Worm (Caenorhabditis elegans): ENCODE data around the gene cids-1.

Gene cids-1

ce11 chrIII:8227511-8227910 lies 16.7 kb upstream of the cids-1 start, which contains the start of gene fbxl-1 (continued):
- TF ChIP-seq ceh-44 (GFP tag; IDR thresholded peaks at IDR 0.05): no peak
- TF ChIP-seq F26F4.8 (GFP tag; conservative IDR thresholded peaks at IDR 0.05): no peak
- peak; percentile 37 for TF ChIP-seq lin-13 (GFP tag; optimal IDR thresholded peaks at IDR 0.05)
- TF ChIP-seq nhr-11 (tag; optimal IDR thresholded peaks at IDR 0.05): peak; percentile 91
- TF ChIP-seq lin-1 (GFP tag; IDR thresholded peaks at IDR 0.05): 0 out of 2 replicates have a peak, but pooled peaks have one; percentile 35
- TF ChIP-seq madf-9 (GFP tag; conservative IDR thresholded peaks at IDR 0.05): peak; percentile 57; the same call in 1 of the 2 replicates
- no peak for TF ChIP-seq R02D3.7 (tag; optimal IDR thresholded peaks at IDR 0.05)

ce11 chrIII:8228916-8229315 lies 15.3 kb upstream of the cids-1 start:
- no peak for TF ChIP-seq tag-97 (GFP tag; IDR thresholded peaks at IDR 0.05)
- 0 out of 2 replicates have a peak, but pooled peaks have one; percentile 50 for TF ChIP-seq nhr-42 (GFP tag; IDR thresholded peaks at IDR 0.05)
- no peak for TF ChIP-seq php-3 (GFP tag; IDR thresholded peaks at IDR 0.05)
- TF ChIP-seq arid-1 (GFP tag; conservative IDR thresholded peaks at IDR 0.05): no peak
- peak in 1 of 2 experiments; percentile 79 for TF ChIP-seq unc-62 (GFP tag; optimal IDR thresholded peaks at IDR 0.05 in 1 of 2)
- TF ChIP-seq unc-62 (tag; optimal IDR thresholded peaks at IDR 0.05): no peak

ce11 chrIII:8229480-8229879 lies 14.8 kb upstream of the cids-1 start:
- 0 out of 2 replicates have a peak, but pooled peaks have one; percentile 6 for TF ChIP-seq hmg-1.1 (GFP tag; IDR thresholded peaks at IDR 0.05)
- TF ChIP-seq lsy-2 (tag; optimal IDR thresholded peaks at IDR 0.05): peak in 1 of 2 experiments; percentile 15
- TF ChIP-seq T26A8.4 (GFP tag; IDR thresholded peaks at IDR 0.05): no peak
- TF ChIP-seq Y105C5A.15 (GFP tag; IDR thresholded peaks at IDR 0.05): no peak
- TF ChIP-seq dpl-1 (GFP tag; optimal IDR thresholded peaks at IDR 0.05): no peak
- no peak for TF ChIP-seq dve-1 (tag; optimal IDR thresholded peaks at IDR 0.05; ENCODE audit: insufficient read depth)
- TF ChIP-seq vab-7 (GFP tag; IDR thresholded peaks at IDR 0.05): no peak
- TF ChIP-seq ctbp-1 (GFP tag; IDR thresholded peaks at IDR 0.05): 0 out of 2 replicates have a peak, but pooled peaks have one; percentile 41
- TF ChIP-seq lin-38 (GFP tag; IDR thresholded peaks at IDR 0.05): 0 out of 2 replicates have a peak, but pooled peaks have one; percentile 13
- no peak for TF ChIP-seq nhr-42 (GFP tag; IDR thresholded peaks at IDR 0.05)
- TF ChIP-seq F37D6.2 (tag; optimal IDR thresholded peaks at IDR 0.05): peak; percentile 11
- no peak for TF ChIP-seq lin-13 (GFP tag; optimal IDR thresholded peaks at IDR 0.05)
- no peak for TF ChIP-seq jun-1 (tag; optimal IDR thresholded peaks at IDR 0.05)
- TF ChIP-seq nhr-11 (tag; optimal IDR thresholded peaks at IDR 0.05): peak; percentile 27

- TF ChIP-seq ctbp-1 (GFP tag; IDR thresholded peaks at IDR 0.05) (0 out of 2 replicates have a peak, but pooled peaks have one; percentile 8), arid-1 (GFP tag; conservative IDR thresholded peaks at IDR 0.05) (0 out of 2 replicates have a peak, but pooled peaks have one; percentile 21), unc-62 (GFP tag; optimal IDR thresholded peaks at IDR 0.05 in 1 of 2) (peak in 1 of 2 experiments; percentile 56), unc-62 (tag; optimal IDR thresholded peaks at IDR 0.05) (no peak), set-16 (GFP tag; IDR thresholded peaks at IDR 0.05) (no peak), fos-1 (tag; optimal IDR thresholded peaks at IDR 0.05) (no peak), sdz-12 (GFP tag; optimal IDR thresholded peaks at IDR 0.05) (peak; percentile 27), lin-39 (tag; optimal IDR thresholded peaks at IDR 0.05) (peak; percentile 48), dve-1 (tag; optimal IDR thresholded peaks at IDR 0.05; ENCODE audit: insufficient read depth) (peak; percentile 16), mep-1 (tag; optimal IDR thresholded peaks at IDR 0.05) (peak; percentile 10), hlh-11 (tag; optimal IDR thresholded peaks at IDR 0.05) (peak; percentile 3)
Observed at ce11 chrIII:8232634-8233033, 11.6 kb upstream of the cids-1 start, which contains the start of gene henn-1. TSS of gene henn-1 (plus strand) at chrIII:8232651.

- TF ChIP-seq zag-1 (tag; optimal IDR thresholded peaks at IDR 0.05) (no peak), dmd-9 (GFP tag; IDR thresholded peaks at IDR 0.05) (no peak), ama-1 (optimal IDR thresholded peaks at IDR 0.05) (no peak), T26A8.4 (GFP tag; IDR thresholded peaks at IDR 0.05) (no peak), dpl-1 (GFP tag; optimal IDR thresholded peaks at IDR 0.05) (no peak), pqm-1 (tag; optimal IDR thresholded peaks at IDR 0.05) (no peak), aha-1 (tag) (no peak), nhr-6 (tag; optimal IDR thresholded peaks at IDR 0.05) (no peak), ceh-62 (tag; optimal IDR thresholded peaks at IDR 0.05) (no peak), hlh-30 (tag; optimal IDR thresholded peaks at IDR 0.05; ENCODE audit: insufficient read depth) (no peak), unc-39 (tag; optimal IDR thresholded peaks at IDR 0.05) (no peak), F44E2.7 (GFP tag; IDR thresholded peaks at IDR 0.05) (no peak), nhr-77 (tag; optimal IDR thresholded peaks at IDR 0.05) (no peak), F26F4.8 (GFP tag; conservative IDR thresholded peaks at IDR 0.05) (no peak), ceh-82 (tag; optimal IDR thresholded peaks at IDR 0.05) (no peak), egl-43 (GFP tag; IDR thresholded peaks at IDR 0.05) (no peak), hlh-11 (tag; optimal IDR thresholded peaks at IDR 0.05) (no peak), nhr-111 (GFP tag; optimal IDR thresholded peaks at IDR 0.05) (no peak)
Observed at ce11 chrIII:8235358-8235757, 8.9 kb upstream of the cids-1 start, which contains the start of gene C02F5.14. TSS of gene C02F5.14 (minus strand) at chrIII:8235514.
